Worm (Caenorhabditis elegans) whole organism, L1 larva: ENCODE results near the gene cor-1.

Experiments used
- alr-1 ChIP-seq: fragments of 200-800 bp; sonication (Bioruptor generic); optimal IDR thresholded peaks from 2 replicates; lab custom pipeline; 2018; ENCODE audit warnings: borderline replicate concordance, mild to moderate bottlenecking, missing genetic modification characterization, missing compliant biosample characterization
- aly-2 ChIP-seq: fragments of 150-350 bp; optimal IDR thresholded peaks from 2 replicates; lab custom pipeline; 2014; ENCODE audit warnings: missing biosample characterization, missing genetic modification characterization
- elt-3 ChIP-seq, 6 experiments: fragments of 150-350 bp in 1 of 6; sonication (generic microtip); optimal IDR thresholded peaks; 2 replicates each; lab custom pipeline; 2017 to 2018; ENCODE audit warnings: missing biosample characterization in 6 of 6, missing genetic modification characterization in 6 of 6, inconsistent platforms in 1 of 6
- hlh-4 ChIP-seq: sonication (generic microtip); optimal IDR thresholded peaks from 2 replicates; lab custom pipeline; 2016; ENCODE audit warnings: mild to moderate bottlenecking, missing genetic modification characterization, missing compliant biosample characterization
- snu-23 ChIP-seq: sonication (generic microtip); optimal IDR thresholded peaks from 2 replicates; lab custom pipeline; 2016; ENCODE audit warnings: missing genetic modification characterization, missing compliant biosample characterization

ce11 chrIII:10202894-10203871 lies 45.7 kb upstream of the cor-1 start, which contains the start of gene chc-1:
- TF ChIP-seq hlh-4 (tag; lab: Kevin White, UChicago) (no peak), aly-2 (tag; lab: Kevin White, UChicago) (no peak), alr-1 (tag; lab: Kevin White, UChicago) (no peak), elt-3 (tag; optimal IDR thresholded peaks at IDR 0.05; lab: Kevin White, UChicago) (no peak), snu-23 (GFP tag; lab: Kevin White, UChicago) (no peak)
